Fruit fly (Drosophila melanogaster) whole organism, adult: ENCODE results near the gene fz2.

Experiments used
- CG11617 ChIP-seq: fragments of 200-800 bp; sonication (Bioruptor generic); optimal IDR thresholded peaks from 2 replicates; lab custom pipeline; 2017; ENCODE audit warnings: mild to moderate bottlenecking, missing biosample characterization, missing genetic modification reagents, missing genetic modification characterization
- CG12768 ChIP-seq: fragments of 200-800 bp; sonication (Bioruptor generic); optimal IDR thresholded peaks from 2 replicates; lab custom pipeline; 2017; ENCODE audit warnings: missing biosample characterization, missing genetic modification characterization, mild to moderate bottlenecking, moderate library complexity, missing genetic modification reagents
- CG14711 ChIP-seq: fragments of 200-800 bp; sonication (Bioruptor generic); optimal IDR thresholded peaks from 2 replicates; lab custom pipeline; 2018; ENCODE audit warnings: missing biosample characterization, mild to moderate bottlenecking, missing genetic modification characterization, moderate library complexity
- CG1620 ChIP-seq: fragments of 200-800 bp; sonication (Bioruptor generic); optimal IDR thresholded peaks from 2 replicates; lab custom pipeline; 2016; ENCODE audit warnings: missing biosample characterization, missing genetic modification characterization
- CG33017 ChIP-seq: fragments of 200-800 bp; sonication (Bioruptor generic); optimal IDR thresholded peaks from 2 replicates; lab custom pipeline; 2018; ENCODE audit warnings: missing biosample characterization, mild to moderate bottlenecking, missing genetic modification characterization, moderate library complexity
- CG5204 ChIP-seq: fragments of 200-800 bp; sonication (Bioruptor generic); optimal IDR thresholded peaks from 2 replicates; lab custom pipeline; 2016; ENCODE audit warnings: missing biosample characterization, missing genetic modification characterization
- CG7045 ChIP-seq: fragments of 200-800 bp; sonication (Bioruptor generic); optimal IDR thresholded peaks from 2 replicates; lab custom pipeline; 2017; ENCODE audit warnings: missing biosample characterization, mild to moderate bottlenecking, missing genetic modification characterization
- CG7101 ChIP-seq: fragments of 200-800 bp; sonication (Bioruptor generic); optimal IDR thresholded peaks from 2 replicates; lab custom pipeline; 2018; ENCODE audit warnings: missing biosample characterization, mild to moderate bottlenecking, missing genetic modification characterization, moderate library complexity
- Clk ChIP-seq: fragments of 200-800 bp; sonication (Bioruptor generic); optimal IDR thresholded peaks from 2 replicates; lab custom pipeline; 2017; ENCODE audit warnings: missing biosample characterization, missing genetic modification characterization
- Crg-1 ChIP-seq: fragments of 200-800 bp; sonication (Bioruptor generic); optimal IDR thresholded peaks from 2 replicates; lab custom pipeline; 2016; ENCODE audit warnings: missing biosample characterization, missing genetic modification characterization
- Hr96 ChIP-seq: fragments of 200-800 bp; sonication (Bioruptor generic); optimal IDR thresholded peaks from 2 replicates; lab custom pipeline; 2016; ENCODE audit warnings: missing biosample characterization, missing genetic modification characterization
- Mnt ChIP-seq: fragments of 200-800 bp; sonication (Bioruptor generic); optimal IDR thresholded peaks from 2 replicates; lab custom pipeline; 2016; ENCODE audit warnings: missing biosample characterization, mild to moderate bottlenecking, missing genetic modification characterization
- bab1 ChIP-seq: fragments of 200-800 bp; sonication (Bioruptor generic); optimal IDR thresholded peaks from 3 replicates; lab custom pipeline; 2019; ENCODE audit warnings: missing biosample characterization, mild to moderate bottlenecking, missing genetic modification characterization, moderate library complexity
- cic ChIP-seq: fragments of 200-800 bp; sonication (Bioruptor generic); optimal IDR thresholded peaks from 2 replicates; lab custom pipeline; 2017; ENCODE audit warnings: missing biosample characterization, mild to moderate bottlenecking, missing genetic modification characterization, moderate library complexity
- cnc ChIP-seq, 2 experiments: fragments of >200 bp; optimal IDR thresholded peaks; 2 replicates each; lab custom pipeline; 2017
- kay ChIP-seq: fragments of 200-800 bp; sonication (Bioruptor generic); peaks from one replicate; lab custom pipeline; 2016; ENCODE audit warnings: missing biosample characterization, missing genetic modification characterization, borderline replicate concordance
- ovo ChIP-seq: fragments of 200-800 bp; sonication (Bioruptor generic); optimal IDR thresholded peaks from 2 replicates; lab custom pipeline; 2016; ENCODE audit warnings: missing biosample characterization, missing genetic modification characterization
- pad ChIP-seq: fragments of 200-800 bp; sonication (Bioruptor generic); optimal IDR thresholded peaks from 3 replicates; lab custom pipeline; 2017; ENCODE audit warnings: missing biosample characterization, missing genetic modification characterization, mild to moderate bottlenecking, moderate library complexity, missing genetic modification reagents
- tj ChIP-seq: fragments of 200-800 bp; sonication (Bioruptor generic); optimal IDR thresholded peaks from 3 replicates; lab custom pipeline; 2017; ENCODE audit warnings: missing biosample characterization, mild to moderate bottlenecking, missing genetic modification characterization, moderate library complexity
- toe ChIP-seq: fragments of 200-800 bp; sonication (Bioruptor generic); optimal IDR thresholded peaks from 2 replicates; lab custom pipeline; 2016; ENCODE audit warnings: missing biosample characterization, missing genetic modification characterization

fz2 gene

dm6 chr3L:19177929-19178328 is 57.2 kb downstream of the fz2 start:
- TF ChIP-seq CG1620 (GFP tag; lab: Kevin White, UChicago) (no peak), CG7101 (tag; lab: Kevin White, UChicago) (no peak), Mnt (no peak), bab1 (no peak), Crg-1 (GFP tag; lab: Kevin White, UChicago) (no peak), cic (GFP tag; lab: Kevin White, UChicago) (no peak), CG11617 (no peak)

- no peak for TF ChIP-seq Mnt
- no peak for TF ChIP-seq ovo (GFP tag; lab: Kevin White, UChicago)
- no peak for TF ChIP-seq toe (GFP tag; lab: Kevin White, UChicago)
- no peak for TF ChIP-seq CG7101 (tag; lab: Kevin White, UChicago)
- TF ChIP-seq kay (GFP tag; lab: Kevin White, UChicago), result no peak
- no peak for TF ChIP-seq CG1620 (GFP tag; lab: Kevin White, UChicago)
- no peak for TF ChIP-seq Crg-1 (GFP tag; lab: Kevin White, UChicago)
- TF ChIP-seq CG12768, result no peak
Measured at dm6 chr3L:19176626-19177025, 58.5 kb downstream of the fz2 start.

dm6 chr3L:19175368-19175767 is 59.8 kb downstream of the fz2 start:
- TF ChIP-seq Mnt (no peak), CG14711 (tag; lab: Kevin White, UChicago) (no peak), cic (GFP tag; lab: Kevin White, UChicago) (no peak), CG33017 (tag; lab: Kevin White, UChicago) (no peak), cnc (optimal IDR thresholded peaks at IDR 0.05; lab: Kevin White, UChicago) (no peak)

- no peak for TF ChIP-seq CG5204 (GFP tag; lab: Kevin White, UChicago)
- TF ChIP-seq toe (GFP tag; lab: Kevin White, UChicago), result no peak
- TF ChIP-seq CG11617, result no peak
- no peak for TF ChIP-seq Crg-1 (GFP tag; lab: Kevin White, UChicago)
- TF ChIP-seq tj, result no peak
- no peak for TF ChIP-seq CG12768
- TF ChIP-seq CG7101 (tag; lab: Kevin White, UChicago), result no peak
- TF ChIP-seq pad (GFP tag; lab: Kevin White, UChicago), result no peak
- no peak for TF ChIP-seq CG14711 (tag; lab: Kevin White, UChicago)
- no peak for TF ChIP-seq Clk
- TF ChIP-seq kay (GFP tag; lab: Kevin White, UChicago), result no peak
- TF ChIP-seq CG33017 (tag; lab: Kevin White, UChicago), result no peak
- no peak for TF ChIP-seq CG7045 (GFP tag; lab: Kevin White, UChicago)
- no peak for TF ChIP-seq ovo (GFP tag; lab: Kevin White, UChicago)
- TF ChIP-seq cic (GFP tag; lab: Kevin White, UChicago), result no peak
- TF ChIP-seq CG1620 (GFP tag; lab: Kevin White, UChicago), result no peak
- no peak for TF ChIP-seq cnc (optimal IDR thresholded peaks at IDR 0.05; lab: Kevin White, UChicago)
Measured at dm6 chr3L:19174722-19175121, 60.5 kb downstream of the fz2 start.

dm6 chr3L:19174216-19174706 is 60.9 kb downstream of the fz2 start:
- TF ChIP-seq Mnt, result no peak
- TF ChIP-seq kay (GFP tag; lab: Kevin White, UChicago), result no peak
- no peak for TF ChIP-seq toe (GFP tag; lab: Kevin White, UChicago)

dm6 chr3L:19173084-19173720 is 62.0 kb downstream of the fz2 start:
- TF ChIP-seq cnc (optimal IDR thresholded peaks at IDR 0.05; lab: Kevin White, UChicago) (no peak), Mnt (no peak), Crg-1 (GFP tag; lab: Kevin White, UChicago) (no peak), CG12768 (no peak), pad (GFP tag; lab: Kevin White, UChicago) (no peak), tj (no peak)

dm6 chr3L:19172192-19172824 is 62.9 kb downstream of the fz2 start:
- TF ChIP-seq kay (GFP tag; lab: Kevin White, UChicago), result no peak
- TF ChIP-seq CG11617, result no peak
- no peak for TF ChIP-seq Mnt
- no peak for TF ChIP-seq Crg-1 (GFP tag; lab: Kevin White, UChicago)
- TF ChIP-seq bab1, result no peak
- TF ChIP-seq CG14711 (tag; lab: Kevin White, UChicago), result no peak
- no peak for TF ChIP-seq CG1620 (GFP tag; lab: Kevin White, UChicago)
- TF ChIP-seq Hr96 (GFP tag; lab: Kevin White, UChicago), result no peak
- no peak for TF ChIP-seq cic (GFP tag; lab: Kevin White, UChicago)
